Fruit fly (Drosophila melanogaster) whole organism, prepupa: ENCODE measurements around the gene CG43391.

Experiments used
- Blimp-1 ChIP-seq: fragments of 200-800 bp; sonication (Bioruptor generic); optimal IDR thresholded peaks from 3 replicates; lab custom pipeline; 2017; ENCODE audit warnings: missing biosample characterization, missing genetic modification characterization, mild to moderate bottlenecking, moderate library complexity, missing genetic modification reagents
- CG10631 ChIP-seq: fragments of 200-800 bp; sonication (Bioruptor generic); optimal IDR thresholded peaks from 2 replicates; lab custom pipeline; 2016; ENCODE audit warnings: missing biosample characterization, missing genetic modification characterization
- CG10669 ChIP-seq: fragments of 200-800 bp; sonication (Bioruptor generic); optimal IDR thresholded peaks from 3 replicates; lab custom pipeline; 2018; ENCODE audit warnings: missing biosample characterization, mild to moderate bottlenecking, missing genetic modification characterization, moderate library complexity
- CG11294 ChIP-seq: fragments of 200-800 bp; sonication (Bioruptor generic); IDR thresholded peaks from 2 replicates; pipeline ENCODE4 v1.3.6; 2022; ENCODE audit warnings: missing biosample characterization, missing genetic modification characterization
- CG11762 ChIP-seq: fragments of 200-800 bp; sonication (Bioruptor generic); optimal IDR thresholded peaks from 3 replicates; lab custom pipeline; 2016; ENCODE audit warnings: missing biosample characterization, missing genetic modification characterization; ENCODE audit not compliant: insufficient read depth
- CG1621 ChIP-seq: fragments of 200-800 bp; sonication (Bioruptor generic); optimal IDR thresholded peaks from 3 replicates; lab custom pipeline; 2018; ENCODE audit warnings: missing biosample characterization, mild to moderate bottlenecking, missing genetic modification characterization
- CG3032 ChIP-seq: fragments of 200-800 bp; optimal IDR thresholded peaks from 2 replicates; lab custom pipeline; 2019; ENCODE audit warnings: missing biosample characterization, mild to moderate bottlenecking, missing genetic modification characterization, moderate library complexity
- CG31627 ChIP-seq: fragments of 200-800 bp; sonication (Bioruptor generic); optimal IDR thresholded peaks from 3 replicates; lab custom pipeline; 2016; ENCODE audit warnings: missing biosample characterization, missing genetic modification characterization
- CG34406 ChIP-seq: fragments of 200-800 bp; sonication (Bioruptor generic); optimal IDR thresholded peaks from 3 replicates; lab custom pipeline; 2016; ENCODE audit warnings: missing biosample characterization, missing genetic modification characterization
- CG3919 ChIP-seq: fragments of 200-800 bp; sonication (Bioruptor generic); optimal IDR thresholded peaks from 3 replicates; lab custom pipeline; 2016; ENCODE audit warnings: missing biosample characterization, missing genetic modification characterization
- CG4318 ChIP-seq: fragments of 200-800 bp; sonication (Bioruptor generic); optimal IDR thresholded peaks from 3 replicates; lab custom pipeline; 2017; ENCODE audit warnings: missing biosample characterization, mild to moderate bottlenecking, missing genetic modification characterization
- CG6163 ChIP-seq: fragments of 200-800 bp; sonication (Bioruptor generic); IDR thresholded peaks from 3 replicates; pipeline ENCODE4 v1.3.6; 2022; ENCODE audit warnings: missing biosample characterization, missing genetic modification characterization
- CG6792 ChIP-seq: fragments of 200-800 bp; sonication (Bioruptor generic); optimal IDR thresholded peaks from 3 replicates; lab custom pipeline; 2016; ENCODE audit warnings: missing biosample characterization, missing genetic modification characterization
- CG6808 ChIP-seq: fragments of 200-800 bp; sonication (Bioruptor generic); optimal IDR thresholded peaks from 3 replicates; lab custom pipeline; 2017; ENCODE audit warnings: missing biosample characterization, missing genetic modification characterization, mild to moderate bottlenecking, moderate library complexity, missing genetic modification reagents
- CG6854 ChIP-seq: fragments of 200-800 bp; sonication (Bioruptor generic); optimal IDR thresholded peaks from 2 replicates; lab custom pipeline; 2017; ENCODE audit warnings: missing biosample characterization, mild to moderate bottlenecking, missing genetic modification characterization
- CG8319 ChIP-seq: fragments of 200-800 bp; sonication (Bioruptor generic); optimal IDR thresholded peaks from 3 replicates; lab custom pipeline; 2016; ENCODE audit warnings: missing biosample characterization, missing genetic modification characterization
- CG8632 ChIP-seq: fragments of 200-800 bp; sonication (Bioruptor generic); optimal IDR thresholded peaks from 3 replicates; lab custom pipeline; 2016; ENCODE audit warnings: missing biosample characterization, missing genetic modification characterization
- CG9139 ChIP-seq: fragments of 200-800 bp; sonication (Bioruptor generic); optimal IDR thresholded peaks from 3 replicates; lab custom pipeline; 2017; ENCODE audit warnings: missing biosample characterization, mild to moderate bottlenecking, missing genetic modification characterization
- Eip75B ChIP-seq: fragments of 200-800 bp; sonication (Bioruptor generic); optimal IDR thresholded peaks from 3 replicates; lab custom pipeline; 2016; ENCODE audit warnings: missing biosample characterization, missing genetic modification characterization
- Ets21C ChIP-seq: fragments of 200-800 bp; sonication (Bioruptor generic); optimal IDR thresholded peaks from 3 replicates; lab custom pipeline; 2016; ENCODE audit warnings: missing biosample characterization, missing genetic modification characterization
- Gug ChIP-seq: fragments of 200-800 bp; sonication (Bioruptor generic); IDR thresholded peaks from 2 replicates; pipeline ENCODE4 v1.3.6; 2022; ENCODE audit warnings: missing biosample characterization, missing genetic modification characterization
- Hr4 ChIP-seq: fragments of 200-800 bp; sonication (Bioruptor generic); optimal IDR thresholded peaks from 3 replicates; lab custom pipeline; 2016; ENCODE audit warnings: missing biosample characterization, missing genetic modification characterization
- Lpt ChIP-seq: fragments of 200-800 bp; sonication (Bioruptor generic); optimal IDR thresholded peaks from 3 replicates; lab custom pipeline; 2016; ENCODE audit warnings: missing biosample characterization, missing genetic modification characterization
- OdsH ChIP-seq: fragments of 200-800 bp; sonication (Bioruptor generic); optimal IDR thresholded peaks from 3 replicates; lab custom pipeline; 2016; ENCODE audit warnings: missing biosample characterization, missing genetic modification characterization
- Smox ChIP-seq: fragments of 200-800 bp; sonication (Bioruptor generic); optimal IDR thresholded peaks from 3 replicates; lab custom pipeline; 2016; ENCODE audit warnings: missing biosample characterization, missing genetic modification characterization
- Sox102F ChIP-seq: fragments of 200-800 bp; sonication (Bioruptor generic); optimal IDR thresholded peaks from 2 replicates; lab custom pipeline; 2016; ENCODE audit warnings: missing biosample characterization, mild to moderate bottlenecking, missing genetic modification characterization
- Sox14 ChIP-seq: fragments of 200-800 bp; sonication (Bioruptor generic); optimal IDR thresholded peaks from 3 replicates; lab custom pipeline; 2016; ENCODE audit warnings: missing biosample characterization, missing genetic modification characterization
- Sox15 ChIP-seq: fragments of 200-800 bp; sonication (Bioruptor generic); optimal IDR thresholded peaks from 3 replicates; lab custom pipeline; 2016; ENCODE audit warnings: missing biosample characterization, missing genetic modification characterization
- cyc ChIP-seq: fragments of 200-800 bp; sonication (Bioruptor generic); optimal IDR thresholded peaks from 3 replicates; lab custom pipeline; 2016; ENCODE audit warnings: missing biosample characterization, missing genetic modification characterization
- dac ChIP-seq: fragments of 200-800 bp; sonication (Bioruptor generic); optimal IDR thresholded peaks from 2 replicates; lab custom pipeline; 2017; ENCODE audit warnings: missing biosample characterization, mild to moderate bottlenecking, missing genetic modification characterization
- dsx ChIP-seq: fragments of 200-800 bp; optimal IDR thresholded peaks from 3 replicates; lab custom pipeline; 2019; ENCODE audit warnings: missing biosample characterization, mild to moderate bottlenecking, missing genetic modification characterization, moderate library complexity; ENCODE audit not compliant: poor library complexity, severe bottlenecking
- eg ChIP-seq: fragments of 200-800 bp; sonication (Bioruptor generic); IDR thresholded peaks from 3 replicates; pipeline ENCODE4 v1.3.6; 2022; ENCODE audit warnings: missing biosample characterization, missing genetic modification characterization
- esn ChIP-seq: fragments of 200-800 bp; sonication (Bioruptor generic); optimal IDR thresholded peaks from 2 replicates; lab custom pipeline; 2016; ENCODE audit warnings: missing biosample characterization, mild to moderate bottlenecking, missing genetic modification characterization, moderate library complexity
- fd59A ChIP-seq: fragments of 200-800 bp; sonication (Bioruptor generic); optimal IDR thresholded peaks from 2 replicates; lab custom pipeline; 2017; ENCODE audit warnings: missing biosample characterization, mild to moderate bottlenecking, missing genetic modification characterization, missing genetic modification reagents
- fd85E ChIP-seq: fragments of 200-800 bp; sonication (Bioruptor generic); optimal IDR thresholded peaks from 3 replicates; lab custom pipeline; 2016; ENCODE audit warnings: missing biosample characterization, missing genetic modification characterization
- fkh ChIP-seq: fragments of 200-800 bp; sonication (Bioruptor generic); optimal IDR thresholded peaks from 3 replicates; lab custom pipeline; 2017; ENCODE audit warnings: missing biosample characterization, mild to moderate bottlenecking, missing genetic modification characterization, moderate library complexity
- lz ChIP-seq: fragments of 200-800 bp; sonication (Bioruptor generic); optimal IDR thresholded peaks from 3 replicates; lab custom pipeline; 2016; ENCODE audit warnings: missing biosample characterization, missing genetic modification characterization
- net ChIP-seq: fragments of 200-800 bp; sonication (Bioruptor generic); optimal IDR thresholded peaks from 3 replicates; lab custom pipeline; 2016; ENCODE audit warnings: missing biosample characterization, missing genetic modification characterization
- pdm3 ChIP-seq: fragments of 200-800 bp; sonication (Bioruptor generic); optimal IDR thresholded peaks from 3 replicates; lab custom pipeline; 2016; ENCODE audit warnings: missing biosample characterization, missing genetic modification characterization
- spab ChIP-seq: fragments of 200-800 bp; sonication (Bioruptor generic); optimal IDR thresholded peaks from 2 replicates; lab custom pipeline; 2017; ENCODE audit warnings: missing biosample characterization, mild to moderate bottlenecking, missing genetic modification characterization, missing genetic modification reagents
- ss ChIP-seq, 2 experiments: fragments of 200-800 bp; sonication (Bioruptor generic); optimal IDR thresholded peaks; 2 replicates in 1 of 2; 3 replicates in 1 of 2; lab custom pipeline; 2017 to 2018; ENCODE audit warnings: mild to moderate bottlenecking in 2 of 2, missing biosample characterization in 2 of 2, missing genetic modification characterization in 2 of 2, moderate library complexity in 1 of 2
- svp ChIP-seq: fragments of 200-800 bp; sonication (Bioruptor generic); peaks from one replicate; lab custom pipeline; 2016; ENCODE audit warnings: missing biosample characterization, missing genetic modification characterization
- vri ChIP-seq: fragments of 200-800 bp; sonication (Bioruptor generic); optimal IDR thresholded peaks from 3 replicates; lab custom pipeline; 2016; ENCODE audit warnings: missing biosample characterization, mild to moderate bottlenecking, missing genetic modification characterization

The CG43391 gene

DNA sequence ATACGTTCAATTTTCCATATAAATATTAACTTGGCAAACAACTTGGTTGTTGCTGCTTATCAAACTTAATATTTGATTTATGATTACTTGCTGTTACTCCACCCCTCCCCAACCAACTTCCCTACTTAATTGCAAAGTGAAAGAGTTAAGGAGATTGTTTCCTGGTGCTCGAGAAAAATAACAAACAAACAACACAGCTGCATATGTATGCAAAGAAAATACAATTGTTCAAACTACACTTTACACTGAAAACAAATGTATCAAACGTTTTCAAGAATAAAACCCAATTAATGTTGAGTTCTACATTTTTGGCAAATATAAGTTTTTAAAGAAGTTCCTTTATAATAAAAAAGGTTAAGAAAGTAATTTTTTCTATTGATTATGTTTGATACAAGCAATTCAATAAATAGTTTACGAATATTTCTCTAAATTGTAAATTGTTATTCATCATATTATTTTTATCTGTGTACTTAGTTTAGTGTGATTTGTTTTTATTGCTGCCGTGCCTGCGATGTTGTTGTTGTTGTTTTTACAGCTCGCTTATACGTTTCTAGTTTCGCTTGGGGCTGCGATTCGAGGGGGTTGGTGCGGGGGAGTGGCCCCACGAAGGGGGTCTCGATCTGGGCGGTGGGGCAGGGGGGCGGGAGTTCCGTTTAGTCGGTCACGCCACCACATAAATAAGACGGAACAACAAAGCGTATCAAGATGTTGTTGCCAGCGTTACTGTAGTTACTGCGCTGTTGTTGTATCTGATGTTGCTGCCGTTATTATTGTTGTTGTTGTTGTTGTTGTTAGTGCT, 25.0 kb downstream of the CG43391 start (continued):
- TF ChIP-seq net (peak; percentile 57), vri (GFP tag; lab: Kevin White, UChicago) (no peak), Smox (GFP tag; lab: Kevin White, UChicago) (no peak), spab (GFP tag; lab: Kevin White, UChicago) (peak; percentile 48), eg (GFP tag; lab: Robert Waterston, UW) (peak; percentile 82), OdsH (GFP tag; lab: Kevin White, UChicago) (peak; percentile 59), CG34406 (GFP tag; lab: Kevin White, UChicago) (peak; percentile 43), svp (GFP tag; lab: Kevin White, UChicago) (no peak), lz (no peak), ss (GFP tag; optimal IDR thresholded peaks at IDR 0.05; lab: Kevin White, UChicago) (peak; percentile 65 to 91), CG8632 (GFP tag; lab: Kevin White, UChicago) (peak; percentile 51), CG6808 (GFP tag; lab: Kevin White, UChicago) (peak; percentile 54), fd59A (GFP tag; lab: Kevin White, UChicago) (peak; percentile 27), esn (GFP tag; lab: Kevin White, UChicago) (no peak), Ets21C (GFP tag; lab: Kevin White, UChicago) (no peak), Sox14 (GFP tag; lab: Kevin White, UChicago) (no peak), Sox102F (GFP tag; lab: Kevin White, UChicago) (no peak)

DNA sequence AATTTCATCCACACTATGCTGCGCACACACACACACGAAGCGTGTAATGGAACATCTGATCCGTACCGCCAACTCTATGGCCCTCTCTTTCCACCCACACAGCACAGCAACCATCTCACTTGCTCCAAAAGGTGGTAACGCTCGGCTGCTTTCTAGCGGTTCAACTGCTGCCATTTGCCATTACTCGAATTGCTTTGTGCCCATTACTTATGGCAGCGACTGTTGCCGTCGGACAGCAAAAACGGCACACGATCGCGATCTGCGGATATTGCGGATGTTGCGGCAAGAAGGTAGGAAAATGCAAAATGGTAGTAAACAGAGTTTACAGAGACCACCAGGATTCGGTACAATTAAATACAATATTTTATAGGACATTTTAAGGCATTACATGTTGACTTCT, 26.0 kb downstream of the CG43391 start:
- TF ChIP-seq dac (no peak), CG10669 (GFP tag; lab: Kevin White, UChicago) (no peak), CG11294 (GFP tag; lab: Robert Waterston, UW) (no peak), CG6808 (GFP tag; lab: Kevin White, UChicago) (no peak), esn (GFP tag; lab: Kevin White, UChicago) (no peak), CG6792 (GFP tag; lab: Kevin White, UChicago) (no peak), fd59A (GFP tag; lab: Kevin White, UChicago) (no peak), Gug (GFP tag; lab: Robert Waterston, UW) (no peak), CG8319 (GFP tag; lab: Kevin White, UChicago) (no peak), OdsH (GFP tag; lab: Kevin White, UChicago) (no peak), CG1621 (tag; lab: Kevin White, UChicago) (no peak), Sox102F (GFP tag; lab: Kevin White, UChicago) (no peak), fkh (no peak), Eip75B (no peak), CG6854 (GFP tag; lab: Kevin White, UChicago) (no peak)
- TF ChIP-seq, all 60 proteins: peak for 0

DNA sequence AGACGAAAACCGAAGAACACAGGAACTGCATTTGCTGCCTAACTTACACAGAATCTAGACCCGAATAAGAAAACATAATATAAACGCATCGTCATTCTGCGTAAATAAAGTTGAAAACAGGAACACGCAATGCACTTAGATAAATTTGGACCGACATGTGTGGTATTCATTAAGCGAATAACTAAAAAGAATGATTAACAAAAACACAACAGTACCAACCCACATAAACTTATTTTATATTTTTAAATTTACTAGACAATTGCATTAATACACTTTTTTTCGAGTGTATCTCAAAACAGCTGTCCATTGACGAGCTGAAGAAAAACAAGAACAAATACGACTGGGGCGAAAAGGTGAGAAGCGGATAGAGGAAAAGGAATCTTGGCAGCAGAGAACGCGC, 26.5 kb downstream of the CG43391 start:
- TF ChIP-seq CG6163 (GFP tag; lab: Robert Waterston, UW) (peak; percentile 76), OdsH (GFP tag; lab: Kevin White, UChicago) (peak; percentile 61), Sox14 (GFP tag; lab: Kevin White, UChicago) (peak; percentile 51), Sox102F (GFP tag; lab: Kevin White, UChicago) (peak; percentile 69), fd85E (GFP tag; lab: Kevin White, UChicago) (no peak), esn (GFP tag; lab: Kevin White, UChicago) (peak; percentile 67), CG31627 (GFP tag; lab: Kevin White, UChicago) (peak; percentile 70), cyc (GFP tag; lab: Kevin White, UChicago) (peak; percentile 53), CG10631 (GFP tag; lab: Kevin White, UChicago) (peak; percentile 65), CG11294 (GFP tag; lab: Robert Waterston, UW) (peak; percentile 65), Blimp-1 (GFP tag; lab: Kevin White, UChicago) (no peak), CG1621 (tag; lab: Kevin White, UChicago) (peak; percentile 47), Hr4 (GFP tag; lab: Kevin White, UChicago) (peak; percentile 69), Gug (GFP tag; lab: Robert Waterston, UW) (no peak), net (peak; percentile 63), CG3032 (peak; percentile 61), CG3919 (GFP tag; lab: Kevin White, UChicago) (peak; percentile 76), CG6854 (GFP tag; lab: Kevin White, UChicago) (no peak), Ets21C (GFP tag; lab: Kevin White, UChicago) (peak; percentile 25), dsx (GFP tag; lab: Kevin White, UChicago) (peak; percentile 68), CG11762 (GFP tag; lab: Kevin White, UChicago) (peak; percentile 35), fd59A (GFP tag; lab: Kevin White, UChicago) (peak; percentile 39), Sox15 (peak; percentile 29), pdm3 (peak; percentile 62), vri (GFP tag; lab: Kevin White, UChicago) (no peak), CG9139 (GFP tag; lab: Kevin White, UChicago) (peak; percentile 35), CG4318 (GFP tag; lab: Kevin White, UChicago) (peak; percentile 43), Lpt (peak; percentile 36)
